Worm (Caenorhabditis elegans) whole organism, L4 larva: ENCODE data around the gene F22D3.4.

Experiments used
- aly-2 ChIP-seq: sonication (generic microtip); optimal IDR thresholded peaks from 2 replicates; lab custom pipeline; 2018; ENCODE audit warnings: missing biosample characterization, missing genetic modification characterization
- ama-1 ChIP-seq: fragments of 150-350 bp; optimal IDR thresholded peaks from 2 replicates; lab custom pipeline; 2014; ENCODE audit warnings: inconsistent platforms, mixed read lengths
- ceh-44 ChIP-seq: fragments of 200-800 bp; sonication (Bioruptor generic); IDR thresholded peaks from 2 replicates; pipeline ENCODE4 v1.3.6; 2022; ENCODE audit warnings: missing genetic modification reagents, missing genetic modification characterization, missing compliant biosample characterization
- ceh-82 ChIP-seq: sonication (generic microtip); optimal IDR thresholded peaks from 2 replicates; lab custom pipeline; 2017; ENCODE audit warnings: missing biosample characterization, missing genetic modification characterization
- dmd-8 ChIP-seq: fragments of 200-800 bp; sonication (Bioruptor generic); IDR thresholded peaks from 2 replicates; pipeline ENCODE4 v1.3.6; 2022; ENCODE audit warnings: missing genetic modification characterization, missing compliant biosample characterization
- fkh-10 ChIP-seq: fragments of 150-350 bp; optimal IDR thresholded peaks from 2 replicates; lab custom pipeline; 2014; ENCODE audit warnings: missing biosample characterization, missing genetic modification reagents, missing genetic modification characterization
- fos-1 ChIP-seq: fragments of 150-350 bp; optimal IDR thresholded peaks from 2 replicates; lab custom pipeline; 2014; ENCODE audit warnings: missing biosample characterization, missing genetic modification characterization
- lin-13 ChIP-seq: fragments of 150-350 bp; optimal IDR thresholded peaks from 2 replicates; lab custom pipeline; 2014; ENCODE audit warnings: missing biosample characterization, missing genetic modification reagents, missing genetic modification characterization
- nhr-10 ChIP-seq: fragments of 150-350 bp; optimal IDR thresholded peaks from 2 replicates; lab custom pipeline; 2014; ENCODE audit warnings: missing biosample characterization, missing genetic modification characterization
- zip-11 ChIP-seq: fragments of 200-800 bp; sonication (Bioruptor generic); IDR thresholded peaks from 2 replicates; pipeline ENCODE4 v1.3.6; 2022; ENCODE audit warnings: missing genetic modification characterization, missing compliant biosample characterization

- TF ChIP-seq fkh-10 (GFP tag; lab: Kevin White, UChicago) (no peak), ceh-44 (GFP tag; lab: Robert Waterston, UW) (no peak), nhr-10 (tag; lab: Kevin White, UChicago) (no peak), dmd-8 (GFP tag; lab: Robert Waterston, UW) (no peak), ama-1 (lab: Kevin White, UChicago) (peak; percentile 2), zip-11 (no peak), aly-2 (no peak), ceh-82 (tag; lab: Kevin White, UChicago) (no peak), lin-13 (no peak), fos-1 (tag; lab: Kevin White, UChicago) (no peak)
These were observed 46.1 kb upstream of the F22D3.4 start, which contains the start of gene sod-1 for ce11 chrII:6973501-6973900.
